Fruit fly (Drosophila melanogaster) whole organism, adult: ENCODE data around the gene CG7886.

Experiments
- CG11617 ChIP-seq: fragments of 200-800 bp; sonication (Bioruptor generic); optimal IDR thresholded peaks from 2 replicates; lab custom pipeline; 2017; ENCODE audit warnings: mild to moderate bottlenecking, missing biosample characterization, missing genetic modification reagents, missing genetic modification characterization
- CG14711 ChIP-seq: fragments of 200-800 bp; sonication (Bioruptor generic); optimal IDR thresholded peaks from 2 replicates; lab custom pipeline; 2018; ENCODE audit warnings: missing biosample characterization, mild to moderate bottlenecking, missing genetic modification characterization, moderate library complexity
- CG1620 ChIP-seq: fragments of 200-800 bp; sonication (Bioruptor generic); optimal IDR thresholded peaks from 2 replicates; lab custom pipeline; 2016; ENCODE audit warnings: missing biosample characterization, missing genetic modification characterization
- CG5204 ChIP-seq: fragments of 200-800 bp; sonication (Bioruptor generic); optimal IDR thresholded peaks from 2 replicates; lab custom pipeline; 2016; ENCODE audit warnings: missing biosample characterization, missing genetic modification characterization
- CG7101 ChIP-seq: fragments of 200-800 bp; sonication (Bioruptor generic); optimal IDR thresholded peaks from 2 replicates; lab custom pipeline; 2018; ENCODE audit warnings: missing biosample characterization, mild to moderate bottlenecking, missing genetic modification characterization, moderate library complexity
- Mnt ChIP-seq: fragments of 200-800 bp; sonication (Bioruptor generic); optimal IDR thresholded peaks from 2 replicates; lab custom pipeline; 2016; ENCODE audit warnings: missing biosample characterization, mild to moderate bottlenecking, missing genetic modification characterization
- tj ChIP-seq: fragments of 200-800 bp; sonication (Bioruptor generic); optimal IDR thresholded peaks from 3 replicates; lab custom pipeline; 2017; ENCODE audit warnings: missing biosample characterization, mild to moderate bottlenecking, missing genetic modification characterization, moderate library complexity
- toe ChIP-seq: fragments of 200-800 bp; sonication (Bioruptor generic); optimal IDR thresholded peaks from 2 replicates; lab custom pipeline; 2016; ENCODE audit warnings: missing biosample characterization, missing genetic modification characterization

dm6 chr3R:14659354-14659804, 17.0 kb upstream of the CG7886 start, which contains the start of gene Hexim:
- peak; percentile 34 for TF ChIP-seq Mnt (GFP tag; lab: Kevin White, UChicago)
- TF ChIP-seq toe (GFP tag; lab: Kevin White, UChicago), result no peak
- peak; percentile 30 for TF ChIP-seq CG14711 (tag; lab: Kevin White, UChicago)
- TF ChIP-seq CG1620 (GFP tag; lab: Kevin White, UChicago), result peak; percentile 23
- peak; percentile 3 for TF ChIP-seq CG7101 (tag; lab: Kevin White, UChicago)
- TF ChIP-seq CG5204 (GFP tag; lab: Kevin White, UChicago), result no peak
- TF ChIP-seq CG11617 (GFP tag; lab: Kevin White, UChicago), result peak; percentile 45
- peak; percentile 32 for TF ChIP-seq tj (GFP tag; lab: Kevin White, UChicago)
